Fruit fly (Drosophila melanogaster): ENCODE data around the gene CG42371.

CG42371 gene

DNA sequence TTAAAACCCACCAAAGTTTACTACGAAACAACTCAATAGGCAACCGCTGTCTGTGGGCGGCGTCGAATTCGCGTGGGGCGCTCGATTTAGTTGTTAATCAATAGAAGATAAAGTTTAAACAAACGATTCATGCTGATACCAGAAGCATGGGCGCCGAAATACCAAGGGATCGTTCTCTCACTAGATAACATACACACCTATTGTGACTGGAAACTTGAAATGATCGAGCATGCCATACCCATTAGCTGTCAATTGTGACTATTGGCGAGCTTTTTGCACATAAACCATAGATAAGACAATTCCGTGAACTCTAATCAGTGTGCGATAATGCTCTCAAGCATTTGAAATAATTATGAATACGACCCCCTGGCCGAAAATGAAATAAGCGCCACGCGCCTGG is 37.7 kb downstream of the CG42371 start (continued):
- TF ChIP-seq CG10431 (GFP tag; optimal IDR thresholded peaks at IDR 0.05), result no peak
- TF ChIP-seq en (GFP tag; optimal IDR thresholded peaks at IDR 0.05), result peak; percentile 15
- peak; percentile 58 for TF ChIP-seq CG13775 (GFP tag; optimal IDR thresholded peaks at IDR 0.05)
- peak; percentile 97 for TF ChIP-seq D19B (GFP tag; optimal IDR thresholded peaks at IDR 0.05)
- peak; percentile 63 for TF ChIP-seq CG8388 (GFP tag; optimal IDR thresholded peaks at IDR 0.05)
- TF ChIP-seq vvl (GFP tag; IDR thresholded peaks at IDR 0.05), result peak; percentile 66; the same call in 1 of the 2 replicates
- peak; percentile 73 for TF ChIP-seq ATbp (GFP tag; optimal IDR thresholded peaks at IDR 0.05)
- TF ChIP-seq hb (GFP tag; IDR thresholded peaks at IDR 0.05; ENCODE audit: partially characterized antibody), result no peak
- peak; percentile 56 for TF ChIP-seq klu (GFP tag; IDR thresholded peaks at IDR 0.05)
- TF ChIP-seq fd96Cb (tag; optimal IDR thresholded peaks at IDR 0.05), result peak; percentile 64
- TF ChIP-seq NK7.1 (GFP tag; optimal IDR thresholded peaks at IDR 0.05), result peak; percentile 35
- peak; percentile 50 for TF ChIP-seq Sox100B (GFP tag; optimal IDR thresholded peaks at IDR 0.05)
- TF ChIP-seq Atf6 (GFP tag; IDR thresholded peaks at IDR 0.05), result peak; percentile 76
- TF ChIP-seq dmrt11E (tag; optimal IDR thresholded peaks at IDR 0.05), result no peak
- peak; percentile 40 for TF ChIP-seq CG12299 (tag; optimal IDR thresholded peaks at IDR 0.05)
- TF ChIP-seq slou (GFP tag; optimal IDR thresholded peaks at IDR 0.05), result no peak
- peak; percentile 25 for TF ChIP-seq CG9727 (GFP tag; optimal IDR thresholded peaks at IDR 0.05)
- no peak for TF ChIP-seq pfk (GFP tag; optimal IDR thresholded peaks at IDR 0.05)
- peak; percentile 74 for TF ChIP-seq sob (GFP tag; IDR thresholded peaks at IDR 0.05)
- no peak for TF ChIP-seq BEAF-32 (GFP tag; optimal IDR thresholded peaks at IDR 0.05)
- peak; percentile 82 for TF ChIP-seq CG10147 (GFP tag; optimal IDR thresholded peaks at IDR 0.05)
- peak; percentile 17; the same call in 1 of the 3 replicates for TF ChIP-seq CG17361 (GFP tag; IDR thresholded peaks at IDR 0.05)
- TF ChIP-seq Jarid2 (GFP tag; optimal IDR thresholded peaks at IDR 0.05), result peak; percentile 39
- peak; percentile 23 for TF ChIP-seq CG4328 (GFP tag; optimal IDR thresholded peaks at IDR 0.05)
- peak; percentile 77 for TF ChIP-seq CG10209 (GFP tag; optimal IDR thresholded peaks at IDR 0.05)
- no peak for TF ChIP-seq CG2116 (GFP tag; optimal IDR thresholded peaks at IDR 0.05)
- peak; percentile 63; the same call in 1 of the 2 replicates for TF ChIP-seq CG14441 (GFP tag; IDR thresholded peaks at IDR 0.05)
- TF ChIP-seq NfI (GFP tag; optimal IDR thresholded peaks at IDR 0.05), result peak; percentile 74
- no peak; the same call in 1 of the 2 replicates for TF ChIP-seq ro (GFP tag; IDR thresholded peaks at IDR 0.05)
- peak; percentile 50 for TF ChIP-seq Awh (GFP tag; IDR thresholded peaks at IDR 0.05)
- TF ChIP-seq CG6689 (GFP tag; IDR thresholded peaks at IDR 0.05), result peak; percentile 58
- peak; percentile 43; the same call in 1 of the 2 replicates for TF ChIP-seq E2f2 (GFP tag; IDR thresholded peaks at IDR 0.05)
- peak; percentile 91 for TF ChIP-seq sr (GFP tag; IDR thresholded peaks at IDR 0.05)
- peak; percentile 38 for TF ChIP-seq gsb-n (tag; optimal IDR thresholded peaks at IDR 0.05)
- TF ChIP-seq CG15696 (tag; optimal IDR thresholded peaks at IDR 0.05), result peak; percentile 14
- peak; percentile 2 for TF ChIP-seq Nf-YC (tag; optimal IDR thresholded peaks at IDR 0.05)
- TF ChIP-seq CG8359 (GFP tag; optimal IDR thresholded peaks at IDR 0.05; ENCODE audit: borderline replicate concordance), result peak; percentile 0
- peak; percentile 80 for TF ChIP-seq Fer3 (tag; optimal IDR thresholded peaks at IDR 0.05)
- TF ChIP-seq Nf-YA (GFP tag; IDR thresholded peaks at IDR 0.05), result peak; percentile 64; the same call in 1 of the 2 replicates
- peak; percentile 8 for TF ChIP-seq kay (GFP tag; optimal IDR thresholded peaks at IDR 0.05)
- peak; percentile 29 for TF ChIP-seq CG10543 (GFP tag; optimal IDR thresholded peaks at IDR 0.05)
- peak; percentile 59 for TF ChIP-seq CG18764 (GFP tag; optimal IDR thresholded peaks at IDR 0.05)
- TF ChIP-seq Ptx1 (GFP tag; IDR thresholded peaks at IDR 0.05), result peak; percentile 83
- no peak for TF ChIP-seq fru (optimal IDR thresholded peaks at IDR 0.05)
- TF ChIP-seq CG15073 (GFP tag; optimal IDR thresholded peaks at IDR 0.05), result no peak
- TF ChIP-seq CG3838 (GFP tag; optimal IDR thresholded peaks at IDR 0.05), result peak; percentile 6
- no peak for TF ChIP-seq hkb (optimal IDR thresholded peaks at IDR 0.05)
- TF ChIP-seq hkb (GFP tag; IDR thresholded peaks at IDR 0.05), result peak; percentile 73
- peak; percentile 79 for TF ChIP-seq bcd (GFP tag; optimal IDR thresholded peaks at IDR 0.05)
- TF ChIP-seq CG3995 (GFP tag; optimal IDR thresholded peaks at IDR 0.05), result peak; percentile 37
- no peak for TF ChIP-seq odd (GFP tag; optimal IDR thresholded peaks at IDR 0.05)

Measured in whole organism, embryonic.